ENCODE assay signal across 3 worm cellular contexts in genomic region chrIII:6476380-6476779, ce11.
TF ChIP-seq lines count a peak whose summit lies in the region.

No protein-coding gene starts in this region.

TF ChIP-seq in whole organism, early embryonic, 17 proteins besides CTCF, POLR2A, EP300 and RAD21:
- TF ChIP-seq aly-1 (tag; optimal IDR thresholded peaks at IDR 0.05; lab: Kevin White, UChicago) (no peak), ceh-36 (tag; optimal IDR thresholded peaks at IDR 0.05; lab: Kevin White, UChicago) (peak; percentile 46)
TF ChIP-seq in whole organism, early embryonic: peak in this region for 1.

TF ChIP-seq in whole organism, late embryonic, 69 proteins besides CTCF, POLR2A, EP300 and RAD21:
- peak; percentile 71 for TF ChIP-seq ref-2 (tag; optimal IDR thresholded peaks at IDR 0.05; lab: Kevin White, UChicago)
- TF ChIP-seq sox-4 (tag; optimal IDR thresholded peaks at IDR 0.05; lab: Kevin White, UChicago), result no peak

TF ChIP-seq in whole organism, mixed stage, embryonic, 35 proteins besides CTCF, POLR2A, EP300 and RAD21:
- TF ChIP-seq nhr-2 (tag; optimal IDR thresholded peaks at IDR 0.05; lab: Kevin White, UChicago), result peak; percentile 65
- TF ChIP-seq drap-1 (GFP tag; optimal IDR thresholded peaks at IDR 0.05; lab: Kevin White, UChicago), result no peak
- peak; percentile 51 for TF ChIP-seq elt-1 (tag; optimal IDR thresholded peaks at IDR 0.05; lab: Kevin White, UChicago; ENCODE audit: borderline replicate concordance, insufficient read depth)
